Worm (Caenorhabditis elegans): ENCODE data around the gene rps-0.

Gene rps-0

DNA sequence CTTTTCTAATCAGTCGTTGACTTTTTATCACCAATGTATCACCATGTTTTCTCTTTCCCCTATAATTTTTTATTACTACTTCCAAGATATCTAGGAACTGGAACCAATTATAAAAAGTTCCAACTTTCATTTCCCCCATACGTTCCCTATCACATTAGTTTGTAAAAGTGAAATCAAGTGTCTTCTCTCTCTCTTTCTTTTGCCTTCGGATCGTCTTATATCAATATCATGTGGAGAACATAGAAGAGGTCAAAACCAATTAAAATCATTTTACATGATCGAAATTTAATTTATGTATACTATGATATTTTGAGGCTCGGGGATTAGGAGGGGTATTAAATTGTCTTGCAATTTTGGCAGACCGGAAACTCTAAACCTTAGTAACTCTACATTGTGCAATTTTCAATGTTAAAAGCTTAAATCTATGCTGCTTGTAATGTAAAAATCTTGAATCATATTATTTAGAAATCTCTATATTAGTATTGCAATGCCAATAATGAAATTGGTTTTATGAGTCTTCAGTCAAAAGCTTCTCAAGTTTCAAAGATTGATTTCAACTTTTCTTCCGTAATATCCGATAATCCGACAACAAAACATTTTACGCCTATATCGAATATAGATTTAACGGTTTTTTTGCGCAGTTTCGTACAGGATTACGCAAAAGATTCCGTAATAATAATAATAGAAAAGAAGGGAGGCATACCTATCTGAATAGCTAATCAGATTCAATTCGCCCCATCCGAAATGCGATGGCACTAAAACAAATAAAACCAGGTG, 14.2 kb upstream of the rps-0 start:
- TF ChIP-seq ceh-28 (tag; optimal IDR thresholded peaks at IDR 0.05) (no peak), nhr-237 (tag; optimal IDR thresholded peaks at IDR 0.05) (no peak), fos-1 (tag; optimal IDR thresholded peaks at IDR 0.05) (no peak), lin-39 (tag; optimal IDR thresholded peaks at IDR 0.05) (no peak), nhr-77 (tag; optimal IDR thresholded peaks at IDR 0.05) (no peak), ceh-16 (tag; optimal IDR thresholded peaks at IDR 0.05) (no peak), mml-1 (tag; optimal IDR thresholded peaks at IDR 0.05) (no peak), elt-1 (tag; optimal IDR thresholded peaks at IDR 0.05) (no peak), nfya-1 (tag; optimal IDR thresholded peaks at IDR 0.05; ENCODE audit: insufficient read depth) (no peak), nhr-28 (tag; optimal IDR thresholded peaks at IDR 0.05) (no peak), nhr-43 (tag; optimal IDR thresholded peaks at IDR 0.05; ENCODE audit: poor library complexity, severe bottlenecking) (no peak), nhr-67 (tag; optimal IDR thresholded peaks at IDR 0.05) (no peak), egl-27 (tag; optimal IDR thresholded peaks at IDR 0.05) (no peak), zag-1 (tag; optimal IDR thresholded peaks at IDR 0.05) (no peak), fkh-10 (GFP tag; optimal IDR thresholded peaks at IDR 0.05) (no peak), hmg-11 (tag; optimal IDR thresholded peaks at IDR 0.05) (no peak), unc-62 (GFP tag; optimal IDR thresholded peaks at IDR 0.05) (no peak), ceh-82 (tag; optimal IDR thresholded peaks at IDR 0.05) (no peak), elt-3 (tag; optimal IDR thresholded peaks at IDR 0.05) (no peak), sea-2 (GFP tag; optimal IDR thresholded peaks at IDR 0.05) (no peak)

DNA sequence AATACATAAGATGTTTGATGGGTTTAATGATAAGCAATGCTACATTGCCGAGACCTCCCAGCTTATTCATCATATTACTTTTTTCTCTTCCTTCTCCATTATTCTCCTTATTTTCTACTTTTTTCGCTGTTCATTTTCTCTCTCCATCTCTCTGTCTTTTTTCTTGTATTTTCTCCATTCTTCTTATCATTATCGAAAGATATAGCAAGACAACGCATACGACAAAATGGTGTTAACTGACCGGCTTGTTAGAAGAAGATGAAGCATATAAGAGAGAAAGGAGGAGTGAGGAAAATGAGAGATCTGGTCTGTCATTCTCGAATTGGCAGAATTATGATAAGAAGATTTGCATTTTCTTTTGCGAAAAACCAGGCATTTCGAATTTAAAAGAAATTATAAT, 13.0 kb upstream of the rps-0 start:
- no peak for TF ChIP-seq R02D3.7 (tag; optimal IDR thresholded peaks at IDR 0.05)
- no peak for TF ChIP-seq nhr-23 (tag; optimal IDR thresholded peaks at IDR 0.05)
- no peak for TF ChIP-seq ceh-82 (tag; optimal IDR thresholded peaks at IDR 0.05)
- TF ChIP-seq skn-1 (tag; optimal IDR thresholded peaks at IDR 0.05): no peak
- no peak for TF ChIP-seq daf-12 (tag; optimal IDR thresholded peaks at IDR 0.05)
- TF ChIP-seq lsy-12 (tag; optimal IDR thresholded peaks at IDR 0.05): no peak
- no peak for TF ChIP-seq lin-39 (tag; optimal IDR thresholded peaks at IDR 0.05)
- TF ChIP-seq unc-39 (tag; optimal IDR thresholded peaks at IDR 0.05): no peak
- TF ChIP-seq unc-62 (GFP tag; optimal IDR thresholded peaks at IDR 0.05): no peak
- TF ChIP-seq aly-2 (tag; optimal IDR thresholded peaks at IDR 0.05): no peak
- no peak for TF ChIP-seq nhr-237 (tag; optimal IDR thresholded peaks at IDR 0.05)
- no peak for TF ChIP-seq nhr-25 (tag; optimal IDR thresholded peaks at IDR 0.05)
- no peak for TF ChIP-seq ceh-9 (tag; optimal IDR thresholded peaks at IDR 0.05)
- TF ChIP-seq jun-1 (tag; optimal IDR thresholded peaks at IDR 0.05): no peak
- TF ChIP-seq mdl-1 (tag; optimal IDR thresholded peaks at IDR 0.05): no peak
- no peak for TF ChIP-seq nhr-67 (tag; optimal IDR thresholded peaks at IDR 0.05)
- TF ChIP-seq mml-1 (tag; optimal IDR thresholded peaks at IDR 0.05): no peak
- no peak for TF ChIP-seq hmg-11 (tag; optimal IDR thresholded peaks at IDR 0.05)
- no peak for TF ChIP-seq nhr-12 (tag; optimal IDR thresholded peaks at IDR 0.05)

DNA sequence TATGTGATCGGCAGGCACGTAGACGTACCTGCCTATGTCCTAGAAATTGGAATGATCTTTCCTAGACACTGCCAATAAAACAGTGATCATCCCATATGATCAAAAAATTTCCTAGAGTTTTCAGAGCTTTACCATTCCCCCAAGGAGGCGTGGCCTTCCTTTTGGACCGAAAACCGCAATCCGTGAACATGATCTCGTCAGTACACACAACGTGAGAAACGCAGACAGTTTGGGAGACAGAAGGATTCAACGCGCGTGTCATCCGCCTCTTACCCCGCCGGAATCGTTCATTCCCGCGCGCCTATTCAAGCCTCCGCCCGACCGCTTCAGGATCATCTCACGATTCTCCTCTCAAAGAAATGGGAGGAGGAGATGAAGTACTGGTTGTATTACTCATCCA, 11.6 kb upstream of the rps-0 start, which contains the start of gene B0393.5:
B0393.5 (plus strand) TSS at position 301 of the 400 bp plus-strand sequence.
- TF ChIP-seq elt-2 (tag; optimal IDR thresholded peaks at IDR 0.05): no peak
- TF ChIP-seq nhr-76 (tag; optimal IDR thresholded peaks at IDR 0.05): no peak
- no peak for TF ChIP-seq unc-39 (tag; optimal IDR thresholded peaks at IDR 0.05)
- no peak for TF ChIP-seq eor-1 (tag; optimal IDR thresholded peaks at IDR 0.05)
- TF ChIP-seq lin-39 (tag; optimal IDR thresholded peaks at IDR 0.05): no peak
- TF ChIP-seq nhr-77 (tag; optimal IDR thresholded peaks at IDR 0.05): no peak

- TF ChIP-seq eor-1 (tag; optimal IDR thresholded peaks at IDR 0.05): no peak
- no peak for TF ChIP-seq aly-2 (tag; optimal IDR thresholded peaks at IDR 0.05)
- no peak for TF ChIP-seq unc-39 (tag; optimal IDR thresholded peaks at IDR 0.05)
- no peak for TF ChIP-seq fos-1 (tag; optimal IDR thresholded peaks at IDR 0.05)
- TF ChIP-seq ztf-4 (tag; optimal IDR thresholded peaks at IDR 0.05): no peak
- TF ChIP-seq pha-4 (tag; optimal IDR thresholded peaks at IDR 0.05): no peak
- TF ChIP-seq fkh-10 (GFP tag; optimal IDR thresholded peaks at IDR 0.05): no peak
- TF ChIP-seq R02D3.7 (tag; optimal IDR thresholded peaks at IDR 0.05): no peak
These were observed 9.7 kb upstream of the rps-0 start, which contains the start of gene B0393.4 for ce11 chrIII:4763509-4763908. TSS of gene B0393.4 (minus strand) at chrIII:4763609.
